Worm (Caenorhabditis elegans): ENCODE data around the gene ins-22.

DNA sequence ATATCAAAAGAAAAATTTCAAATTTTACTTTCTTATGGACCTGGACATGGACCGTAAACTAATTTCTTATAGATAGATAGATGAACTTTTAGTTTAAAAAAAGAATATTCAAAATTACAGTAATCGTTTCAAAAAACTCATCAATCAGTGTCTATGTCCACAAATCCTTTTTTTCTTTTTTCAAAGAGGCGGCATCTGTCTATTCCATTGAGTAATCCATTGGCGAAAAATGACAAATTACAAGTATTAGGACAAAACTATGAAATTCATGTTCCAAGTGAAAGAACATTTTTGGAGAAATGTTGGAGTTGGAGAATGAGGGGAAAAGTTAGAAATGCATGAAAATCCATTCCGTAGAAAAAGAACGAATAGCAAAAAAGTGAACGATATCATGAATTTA, 40.5 kb upstream of the ins-22 start:
- no peak for TF ChIP-seq nfya-2 (GFP tag; IDR thresholded peaks at IDR 0.05)
- TF ChIP-seq Y53G8AR.9 (GFP tag; conservative IDR thresholded peaks at IDR 0.05), result no peak
- no peak for TF ChIP-seq snpc-1.3 (tag; optimal IDR thresholded peaks at IDR 0.05; ENCODE audit: insufficient read depth)
- no peak for TF ChIP-seq tbp1 (GFP tag; optimal IDR thresholded peaks at IDR 0.05)
- no peak for TF ChIP-seq hlh-12 (tag; optimal IDR thresholded peaks at IDR 0.05)
- no peak for TF ChIP-seq hsf-1 (GFP tag; IDR thresholded peaks at IDR 0.05)
- TF ChIP-seq let-607 (tag; optimal IDR thresholded peaks at IDR 0.05), result no peak
- no peak for TF ChIP-seq hrde-1 (tag; optimal IDR thresholded peaks at IDR 0.05; ENCODE audit: borderline replicate concordance)
- TF ChIP-seq T07F8.4 (tag; optimal IDR thresholded peaks at IDR 0.05), result no peak
- TF ChIP-seq pbrm-1 (GFP tag; IDR thresholded peaks at IDR 0.05), result no peak
- TF ChIP-seq ztf-3 (GFP tag; optimal IDR thresholded peaks at IDR 0.05), result no peak
- TF ChIP-seq unc-62 (GFP tag; optimal IDR thresholded peaks at IDR 0.05), result no peak
- no peak for TF ChIP-seq ceh-58 (GFP tag; IDR thresholded peaks at IDR 0.05)
